Worm (Caenorhabditis elegans) whole organism, L3 larva: ENCODE results near the gene sftb-2.

Experiments used
- R02D3.7 ChIP-seq: fragments of 150-350 bp; optimal IDR thresholded peaks from 2 replicates; lab custom pipeline; 2014; ENCODE audit warnings: missing biosample characterization, missing genetic modification characterization
- ZK546.5 ChIP-seq: sonication (generic microtip); optimal IDR thresholded peaks from 2 replicates; lab custom pipeline; 2017; ENCODE audit warnings: missing biosample characterization, missing genetic modification characterization
- aly-2 ChIP-seq: fragments of 150-350 bp; optimal IDR thresholded peaks from 2 replicates; lab custom pipeline; 2014; ENCODE audit warnings: missing biosample characterization, missing genetic modification characterization
- ama-1 ChIP-seq: fragments of 150-350 bp; optimal IDR thresholded peaks from 2 replicates; lab custom pipeline; 2018
- ceh-16 ChIP-seq: sonication (generic microtip); optimal IDR thresholded peaks from 2 replicates; lab custom pipeline; 2017; ENCODE audit warnings: missing biosample characterization, missing genetic modification characterization
- ceh-28 ChIP-seq: fragments of 150-350 bp; optimal IDR thresholded peaks from 2 replicates; lab custom pipeline; 2014; ENCODE audit warnings: missing biosample characterization, missing genetic modification reagents, missing genetic modification characterization
- ceh-82 ChIP-seq: fragments of 150-350 bp; optimal IDR thresholded peaks from 2 replicates; lab custom pipeline; 2014; ENCODE audit warnings: missing biosample characterization, missing genetic modification characterization
- ceh-9 ChIP-seq: sonication (generic microtip); optimal IDR thresholded peaks from 2 replicates; lab custom pipeline; 2018; ENCODE audit warnings: missing biosample characterization, missing genetic modification characterization
- egl-27 ChIP-seq: sonication (generic microtip); optimal IDR thresholded peaks from 4 replicates; lab custom pipeline; 2017; ENCODE audit warnings: missing biosample characterization, missing genetic modification reagents, missing genetic modification characterization
- egl-5 ChIP-seq: fragments of 150-350 bp; optimal IDR thresholded peaks from 2 replicates; lab custom pipeline; 2017; ENCODE audit warnings: missing biosample characterization, missing genetic modification reagents, missing genetic modification characterization, inconsistent platforms
- elt-1 ChIP-seq: fragments of 150-350 bp; optimal IDR thresholded peaks from 2 replicates; lab custom pipeline; 2014; ENCODE audit warnings: missing biosample characterization, missing genetic modification characterization
- elt-2 ChIP-seq: sonication (generic microtip); optimal IDR thresholded peaks from 2 replicates; lab custom pipeline; 2016; ENCODE audit warnings: missing genetic modification reagents, mild to moderate bottlenecking, missing genetic modification characterization, missing compliant biosample characterization
- eor-1 ChIP-seq, 2 experiments: fragments of 150-350 bp; optimal IDR thresholded peaks; 2 replicates each; lab custom pipeline; 2014 to 2018; ENCODE audit warnings: missing biosample characterization in 2 of 2, missing genetic modification characterization in 2 of 2
- fkh-10 ChIP-seq: sonication (generic microtip); optimal IDR thresholded peaks from 2 replicates; lab custom pipeline; 2017; ENCODE audit warnings: missing biosample characterization, missing genetic modification reagents, missing genetic modification characterization
- fkh-2 ChIP-seq: fragments of 150-350 bp; optimal IDR thresholded peaks from 2 replicates; lab custom pipeline; 2014; ENCODE audit warnings: missing biosample characterization, missing genetic modification reagents, missing genetic modification characterization
- fos-1 ChIP-seq: fragments of 150-350 bp; optimal IDR thresholded peaks from 2 replicates; lab custom pipeline; 2014; ENCODE audit warnings: missing biosample characterization, missing genetic modification characterization
- hmg-11 ChIP-seq: sonication (generic microtip); optimal IDR thresholded peaks from 2 replicates; lab custom pipeline; 2016; ENCODE audit warnings: missing genetic modification characterization, missing compliant biosample characterization
- jun-1 ChIP-seq: fragments of 150-350 bp; optimal IDR thresholded peaks from 2 replicates; lab custom pipeline; 2014; ENCODE audit warnings: missing biosample characterization, missing genetic modification reagents, missing genetic modification characterization
- lin-15B ChIP-seq: fragments of 150-350 bp; optimal IDR thresholded peaks from 2 replicates; lab custom pipeline; 2014; ENCODE audit warnings: missing biosample characterization, missing genetic modification characterization
- lin-39 ChIP-seq: fragments of 150-350 bp; optimal IDR thresholded peaks from 2 replicates; lab custom pipeline; 2018; ENCODE audit warnings: missing biosample characterization, missing genetic modification reagents, missing genetic modification characterization
- lsy-12 ChIP-seq: sonication (generic microtip); optimal IDR thresholded peaks from 2 replicates; lab custom pipeline; 2016; ENCODE audit warnings: mild to moderate bottlenecking, missing genetic modification characterization, missing compliant biosample characterization
- mdl-1 ChIP-seq: fragments of 150-350 bp; optimal IDR thresholded peaks from 2 replicates; lab custom pipeline; 2014; ENCODE audit warnings: missing biosample characterization, missing genetic modification characterization
- mml-1 ChIP-seq: fragments of 150-350 bp; sonication (generic microtip); optimal IDR thresholded peaks from 3 replicates; lab custom pipeline; 2014; ENCODE audit warnings: missing biosample characterization, missing genetic modification characterization
- nfya-1 ChIP-seq: sonication (generic microtip); optimal IDR thresholded peaks from 2 replicates; lab custom pipeline; 2017; ENCODE audit warnings: missing genetic modification characterization, mild to moderate bottlenecking, missing compliant biosample characterization, antibody characterized with exemption, moderate library complexity; ENCODE audit not compliant: insufficient read depth
- nhr-12 ChIP-seq: fragments of 150-350 bp; optimal IDR thresholded peaks from 2 replicates; lab custom pipeline; 2014; ENCODE audit warnings: missing biosample characterization, missing genetic modification characterization
- nhr-23 ChIP-seq: fragments of 150-350 bp; optimal IDR thresholded peaks from 2 replicates; lab custom pipeline; 2014; ENCODE audit warnings: missing biosample characterization, missing genetic modification reagents, missing genetic modification characterization
- nhr-237 ChIP-seq: fragments of 150-350 bp; optimal IDR thresholded peaks from 2 replicates; lab custom pipeline; 2014; ENCODE audit warnings: missing biosample characterization, missing genetic modification characterization
- nhr-25 ChIP-seq: sonication (generic microtip); optimal IDR thresholded peaks from 2 replicates; lab custom pipeline; 2017; ENCODE audit warnings: missing biosample characterization, missing genetic modification characterization
- nhr-28 ChIP-seq: fragments of 150-350 bp; optimal IDR thresholded peaks from 2 replicates; lab custom pipeline; 2014; ENCODE audit warnings: missing biosample characterization, missing genetic modification characterization
- nhr-43 ChIP-seq: sonication (generic microtip); optimal IDR thresholded peaks from 2 replicates; lab custom pipeline; 2016; ENCODE audit warnings: mild to moderate bottlenecking, missing genetic modification characterization, missing compliant biosample characterization; ENCODE audit not compliant: poor library complexity, severe bottlenecking
- nhr-67 ChIP-seq: fragments of 150-350 bp; optimal IDR thresholded peaks from 2 replicates; lab custom pipeline; 2014; ENCODE audit warnings: missing biosample characterization, missing genetic modification characterization
- pha-4 ChIP-seq: fragments of 150-350 bp; optimal IDR thresholded peaks from 2 replicates; lab custom pipeline; 2014; ENCODE audit warnings: missing biosample characterization, missing genetic modification reagents, missing genetic modification characterization
- pqm-1 ChIP-seq: fragments of 150-350 bp; optimal IDR thresholded peaks from 2 replicates; lab custom pipeline; 2017; ENCODE audit warnings: missing biosample characterization, missing genetic modification characterization, inconsistent platforms
- sea-2 ChIP-seq: fragments of 150-350 bp; sonication (generic microtip); optimal IDR thresholded peaks from 4 replicates; lab custom pipeline; 2014; ENCODE audit warnings: missing biosample characterization, missing genetic modification reagents, missing genetic modification characterization
- snpc-4 ChIP-seq: fragments of 150-350 bp; optimal IDR thresholded peaks from 2 replicates; lab custom pipeline; 2014; ENCODE audit warnings: missing biosample characterization, missing genetic modification characterization
- tbx-2 ChIP-seq: sonication (generic microtip); optimal IDR thresholded peaks from 2 replicates; lab custom pipeline; 2016; ENCODE audit warnings: mild to moderate bottlenecking, missing genetic modification characterization, missing compliant biosample characterization
- unc-39 ChIP-seq: sonication (generic microtip); optimal IDR thresholded peaks from 4 replicates; lab custom pipeline; 2017; ENCODE audit warnings: missing biosample characterization, missing genetic modification characterization

sftb-2 gene

ce11 chrV:116243-116642, 11.8 kb upstream of the sftb-2 start:
- TF ChIP-seq snpc-4 (tag; lab: Kevin White, UChicago) = no peak
- no peak for TF ChIP-seq jun-1 (tag; lab: Kevin White, UChicago)
- no peak for TF ChIP-seq ceh-28 (tag; lab: Kevin White, UChicago)
- TF ChIP-seq eor-1 (tag; optimal IDR thresholded peaks at IDR 0.05; lab: Kevin White, UChicago) = no peak
- TF ChIP-seq ceh-9 (tag; lab: Kevin White, UChicago) = no peak
- TF ChIP-seq R02D3.7 (tag; lab: Kevin White, UChicago) = no peak
- no peak for TF ChIP-seq lin-39 (tag; lab: Kevin White, UChicago)
- TF ChIP-seq mml-1 (tag; lab: Kevin White, UChicago) = no peak
- TF ChIP-seq mdl-1 (tag; lab: Kevin White, UChicago) = no peak
- no peak for TF ChIP-seq nhr-67
- no peak for TF ChIP-seq egl-27 (tag; lab: Kevin White, UChicago)
- TF ChIP-seq ZK546.5 (tag; lab: Kevin White, UChicago) = no peak
- TF ChIP-seq tbx-2 (tag; lab: Kevin White, UChicago) = no peak
- TF ChIP-seq nhr-12 (tag; lab: Kevin White, UChicago) = no peak
- no peak for TF ChIP-seq fkh-2 (tag; lab: Kevin White, UChicago)
- no peak for TF ChIP-seq nhr-43 (tag; lab: Kevin White, UChicago)
- no peak for TF ChIP-seq pqm-1 (tag; lab: Kevin White, UChicago)
- TF ChIP-seq elt-1 (tag; lab: Kevin White, UChicago) = no peak
- TF ChIP-seq unc-39 (tag; lab: Kevin White, UChicago) = no peak
- TF ChIP-seq nhr-28 (tag; lab: Kevin White, UChicago) = no peak

- peak; percentile 10 for TF ChIP-seq lsy-12 (tag; lab: Kevin White, UChicago)
- no peak for TF ChIP-seq nfya-1 (tag; lab: Kevin White, UChicago)
These were observed 10.7 kb upstream of the sftb-2 start for ce11 chrV:117312-117711.

- TF ChIP-seq lsy-12 (tag; lab: Kevin White, UChicago) (no peak), nhr-43 (tag; lab: Kevin White, UChicago) (no peak), nhr-237 (no peak), fkh-10 (no peak), ceh-82 (tag; lab: Kevin White, UChicago) (no peak), eor-1 (tag; optimal IDR thresholded peaks at IDR 0.05; lab: Kevin White, UChicago) (no peak), ama-1 (lab: Kevin White, UChicago) (no peak), lin-15B (tag; lab: Kevin White, UChicago) (no peak), fos-1 (tag; lab: Kevin White, UChicago) (no peak), nhr-23 (tag; lab: Kevin White, UChicago) (no peak), pha-4 (tag; lab: Kevin White, UChicago) (no peak), egl-5 (tag; lab: Kevin White, UChicago) (no peak), unc-39 (tag; lab: Kevin White, UChicago) (no peak), elt-2 (no peak), sea-2 (no peak), nhr-12 (tag; lab: Kevin White, UChicago) (no peak), R02D3.7 (tag; lab: Kevin White, UChicago) (no peak), ceh-16 (tag; lab: Kevin White, UChicago) (no peak)
These were observed 5.8 kb upstream of the sftb-2 start for ce11 chrV:122249-122648.

ce11 chrV:122750-123149, 5.3 kb upstream of the sftb-2 start, which contains the start of gene cgp-1:
TSS of gene cgp-1 (minus strand) at chrV:122789.
- TF ChIP-seq mml-1 (tag; lab: Kevin White, UChicago) (no peak), hmg-11 (tag; lab: Kevin White, UChicago) (peak; percentile 53), lin-39 (tag; lab: Kevin White, UChicago) (no peak), nhr-23 (tag; lab: Kevin White, UChicago) (no peak), ama-1 (lab: Kevin White, UChicago) (no peak), nhr-43 (tag; lab: Kevin White, UChicago) (no peak), nhr-25 (tag; lab: Kevin White, UChicago) (peak; percentile 28), nhr-12 (tag; lab: Kevin White, UChicago) (no peak), pha-4 (tag; lab: Kevin White, UChicago) (peak; percentile 86), nfya-1 (tag; lab: Kevin White, UChicago) (peak; percentile 34), aly-2 (tag; lab: Kevin White, UChicago) (no peak), elt-2 (no peak), mdl-1 (tag; lab: Kevin White, UChicago) (no peak), R02D3.7 (tag; lab: Kevin White, UChicago) (peak; percentile 76), lin-15B (tag; lab: Kevin White, UChicago) (peak; percentile 11)
